Fruit fly (Drosophila melanogaster) whole organism, embryonic: Measurements from ENCODE around the gene Wsck.

Source experiments
- BEAF-32 ChIP-seq: fragments of 200-800 bp; sonication (Bioruptor generic); optimal IDR thresholded peaks from 3 replicates; lab custom pipeline; 2017; ENCODE audit warnings: missing biosample characterization, missing genetic modification characterization, mild to moderate bottlenecking, moderate library complexity, missing genetic modification reagents
- CG11085 ChIP-seq: fragments of 200-800 bp; sonication (Bioruptor generic); IDR thresholded peaks from 2 replicates; pipeline ENCODE4 v1.3.6; 2022; ENCODE audit warnings: missing biosample characterization, missing genetic modification characterization
- CG11504 ChIP-seq: fragments of 200-800 bp; sonication (Bioruptor generic); optimal IDR thresholded peaks from 3 replicates; lab custom pipeline; 2019; ENCODE audit warnings: missing biosample characterization, mild to moderate bottlenecking, missing genetic modification characterization, moderate library complexity
- CG12155 ChIP-seq: fragments of 200-800 bp; sonication (Bioruptor generic); optimal IDR thresholded peaks from 3 replicates; lab custom pipeline; 2016; ENCODE audit warnings: missing biosample characterization, missing genetic modification characterization
- CG30403 ChIP-seq: fragments of 200-800 bp; sonication (Bioruptor generic); optimal IDR thresholded peaks from 3 replicates; lab custom pipeline; 2016; ENCODE audit warnings: missing biosample characterization, missing genetic modification characterization
- CG31441 ChIP-seq: fragments of 200-800 bp; sonication (Bioruptor generic); IDR thresholded peaks from 2 replicates; pipeline ENCODE4 v1.3.6; 2022; ENCODE audit warnings: missing biosample characterization, missing genetic modification characterization
- CG33213 ChIP-seq: fragments of 200-800 bp; sonication (Bioruptor generic); optimal IDR thresholded peaks from 3 replicates; lab custom pipeline; 2016; ENCODE audit warnings: missing biosample characterization, missing genetic modification characterization
- CG34422 ChIP-seq: fragments of 200-800 bp; sonication (Bioruptor generic); IDR thresholded peaks from 3 replicates; pipeline ENCODE4 v1.3.6; 2022; ENCODE audit warnings: missing biosample characterization, missing genetic modification characterization
- CG3726 ChIP-seq: fragments of 200-800 bp; sonication (Bioruptor generic); IDR thresholded peaks from 3 replicates; pipeline ENCODE4, ENCODE4 v1.3.6; 2022; ENCODE audit warnings: missing biosample characterization, missing genetic modification characterization
- CG4282 ChIP-seq: fragments of 200-800 bp; sonication (Bioruptor generic); optimal IDR thresholded peaks from 2 replicates; lab custom pipeline; 2016; ENCODE audit warnings: missing biosample characterization, missing genetic modification characterization
- CG4404 ChIP-seq: fragments of 200-800 bp; sonication (Bioruptor generic); IDR thresholded peaks from 2 replicates; pipeline ENCODE4 v1.3.6; 2022; ENCODE audit warnings: missing biosample characterization, missing genetic modification characterization
- CG5245 ChIP-seq: fragments of 200-800 bp; sonication (Bioruptor generic); optimal IDR thresholded peaks from 3 replicates; lab custom pipeline; 2016; ENCODE audit warnings: missing biosample characterization, missing genetic modification characterization
- CG6791 ChIP-seq: fragments of 200-800 bp; sonication (Bioruptor generic); IDR thresholded peaks from 3 replicates; pipeline ENCODE4 v1.3.6; 2022; ENCODE audit warnings: missing biosample characterization, missing genetic modification characterization; ENCODE audit not compliant: partially characterized antibody
- CG7271 ChIP-seq: fragments of 200-800 bp; sonication (Bioruptor generic); optimal IDR thresholded peaks from 2 replicates; lab custom pipeline; 2018; ENCODE audit warnings: missing biosample characterization, mild to moderate bottlenecking, missing genetic modification characterization, moderate library complexity
- CG7372 ChIP-seq: fragments of 200-800 bp; sonication (Bioruptor generic); IDR thresholded peaks from 2 replicates; pipeline ENCODE4 v1.3.6; 2022; ENCODE audit warnings: missing biosample characterization, missing genetic modification characterization
- CG9932 ChIP-seq: fragments of 200-800 bp; sonication (Bioruptor generic); IDR thresholded peaks from 2 replicates; pipeline ENCODE4 v1.3.6; 2022; ENCODE audit warnings: missing biosample characterization, missing genetic modification characterization
- D19B ChIP-seq: fragments of 200-800 bp; sonication (Bioruptor generic); optimal IDR thresholded peaks from 2 replicates; lab custom pipeline; 2017; ENCODE audit warnings: missing biosample characterization, mild to moderate bottlenecking, missing genetic modification characterization
- Dll ChIP-seq: fragments of 200-800 bp; sonication (Bioruptor generic); IDR thresholded peaks from 4 replicates; pipeline ENCODE4 v1.3.6; 2022; ENCODE audit warnings: missing biosample characterization, missing genetic modification characterization; ENCODE audit not compliant: partially characterized antibody
- Elba2 ChIP-seq: fragments of 200-800 bp; sonication (Bioruptor generic); optimal IDR thresholded peaks from 3 replicates; lab custom pipeline; 2016; ENCODE audit warnings: missing biosample characterization, missing genetic modification characterization
- Fer1 ChIP-seq: fragments of 200-800 bp; sonication (Bioruptor generic); optimal IDR thresholded peaks from 2 replicates; lab custom pipeline; 2017; ENCODE audit warnings: missing biosample characterization, mild to moderate bottlenecking, missing genetic modification characterization
- H2.0 ChIP-seq: fragments of 200-800 bp; sonication (Bioruptor generic); IDR thresholded peaks from 2 replicates; pipeline ENCODE4 v1.3.6; 2022; ENCODE audit warnings: missing biosample characterization, missing genetic modification characterization
- HLH4C ChIP-seq: fragments of 200-800 bp; sonication (Bioruptor generic); IDR thresholded peaks from 3 replicates; pipeline ENCODE4 v1.3.6; 2022; ENCODE audit warnings: missing biosample characterization, missing genetic modification characterization; ENCODE audit not compliant: partially characterized antibody
- Hr39 ChIP-seq: fragments of >200 bp; optimal IDR thresholded peaks from 2 replicates; lab custom pipeline; 2017
- Kr ChIP-seq: fragments of 200-800 bp; sonication (Bioruptor generic); optimal IDR thresholded peaks from 2 replicates; lab custom pipeline; 2017; ENCODE audit warnings: missing biosample characterization, mild to moderate bottlenecking, missing genetic modification characterization
- MESR4 ChIP-seq: fragments of 200-800 bp; sonication (Bioruptor generic); optimal IDR thresholded peaks from 2 replicates; lab custom pipeline; 2018; ENCODE audit warnings: missing biosample characterization, mild to moderate bottlenecking, missing genetic modification characterization, moderate library complexity
- Max ChIP-seq: fragments of 200-800 bp; sonication (Bioruptor generic); optimal IDR thresholded peaks from 2 replicates; lab custom pipeline; 2016; ENCODE audit warnings: missing biosample characterization, mild to moderate bottlenecking, missing genetic modification characterization
- NfI ChIP-seq: fragments of 200-800 bp; sonication (Bioruptor generic); optimal IDR thresholded peaks from 3 replicates; lab custom pipeline; 2018; ENCODE audit warnings: missing biosample characterization, mild to moderate bottlenecking, missing genetic modification characterization, moderate library complexity
- Pdp1 ChIP-seq, 2 experiments: fragments of 200-800 bp; sonication (Bioruptor generic); optimal IDR thresholded peaks; 3 replicates each; lab custom pipeline; 2016; ENCODE audit warnings: missing biosample characterization in 2 of 2, missing genetic modification characterization in 2 of 2, mild to moderate bottlenecking in 1 of 2, moderate library complexity in 1 of 2
- Sry-δ ChIP-seq: fragments of 200-800 bp; sonication (Bioruptor generic); optimal IDR thresholded peaks from 2 replicates; lab custom pipeline; 2016; ENCODE audit warnings: missing biosample characterization, missing genetic modification characterization
- Taf1 ChIP-seq: fragments of 200-800 bp; sonication (Bioruptor generic); IDR thresholded peaks from 2 replicates; pipeline ENCODE4 v1.3.6; 2022; ENCODE audit warnings: missing biosample characterization, missing genetic modification characterization
- Xbp1 ChIP-seq: fragments of 200-800 bp; sonication (Bioruptor generic); optimal IDR thresholded peaks from 3 replicates; lab custom pipeline; 2016; ENCODE audit warnings: missing biosample characterization, mild to moderate bottlenecking, missing genetic modification characterization
- al ChIP-seq: fragments of 200-800 bp; sonication (Bioruptor generic); IDR thresholded peaks from 2 replicates; pipeline ENCODE4 v1.3.6; 2022; ENCODE audit warnings: missing biosample characterization, missing genetic modification characterization
- br ChIP-seq: fragments of >200 bp; optimal IDR thresholded peaks from 2 replicates; lab custom pipeline; 2017
- bsh ChIP-seq, 2 experiments: fragments of 200-800 bp; sonication (Bioruptor generic); optimal IDR thresholded peaks; 2 replicates each; lab custom pipeline; 2017 to 2018; ENCODE audit warnings: mild to moderate bottlenecking in 2 of 2, missing biosample characterization in 2 of 2, missing genetic modification characterization in 2 of 2, moderate library complexity in 1 of 2
- cg ChIP-seq: fragments of 200-800 bp; sonication (Bioruptor generic); optimal IDR thresholded peaks from 3 replicates; lab custom pipeline; 2019; ENCODE audit warnings: missing biosample characterization, mild to moderate bottlenecking, missing genetic modification characterization, moderate library complexity
- chinmo ChIP-seq: fragments of 200-800 bp; sonication (Bioruptor generic); IDR thresholded peaks from 4 replicates; pipeline ENCODE4 v1.3.6; 2022; ENCODE audit warnings: missing biosample characterization, missing genetic modification characterization; ENCODE audit not compliant: partially characterized antibody
- chn ChIP-seq: fragments of 200-800 bp; sonication (Bioruptor generic); optimal IDR thresholded peaks from 2 replicates; lab custom pipeline; 2016; ENCODE audit warnings: missing biosample characterization, missing genetic modification characterization
- corto ChIP-seq: fragments of 200-800 bp; sonication (Bioruptor generic); optimal IDR thresholded peaks from 2 replicates; lab custom pipeline; 2016; ENCODE audit warnings: missing biosample characterization, mild to moderate bottlenecking, missing genetic modification characterization, moderate library complexity
- crc ChIP-seq: fragments of 200-800 bp; sonication (Bioruptor generic); optimal IDR thresholded peaks from 2 replicates; lab custom pipeline; 2016; ENCODE audit warnings: missing biosample characterization, missing genetic modification characterization
- dysf ChIP-seq: fragments of 200-800 bp; sonication (Bioruptor generic); IDR thresholded peaks from 3 replicates; pipeline ENCODE4 v1.3.6; 2022; ENCODE audit warnings: missing biosample characterization, missing genetic modification characterization
- esg ChIP-seq: fragments of 200-800 bp; sonication (Bioruptor generic); conservative IDR thresholded peaks from 2 replicates; pipeline ENCODE4 v1.3.6; 2022; ENCODE audit warnings: missing biosample characterization, missing genetic modification characterization
- gce ChIP-seq: fragments of 200-800 bp; sonication (Bioruptor generic); IDR thresholded peaks from 3 replicates; pipeline ENCODE4 v1.3.6; 2022; ENCODE audit warnings: missing biosample characterization, missing genetic modification characterization
- gsb ChIP-seq: fragments of 200-800 bp; sonication (Bioruptor generic); IDR thresholded peaks from 2 replicates; pipeline ENCODE4 v1.3.6; 2022; ENCODE audit warnings: missing biosample characterization, missing genetic modification characterization
- hb ChIP-seq: fragments of 200-800 bp; sonication (Bioruptor generic); IDR thresholded peaks from 3 replicates; pipeline ENCODE4 v1.3.6; 2022; ENCODE audit warnings: missing biosample characterization, missing genetic modification characterization; ENCODE audit not compliant: partially characterized antibody
- hbn ChIP-seq: fragments of 200-800 bp; sonication (Bioruptor generic); IDR thresholded peaks from 2 replicates; pipeline ENCODE4 v1.3.6; 2022; ENCODE audit warnings: missing biosample characterization, missing genetic modification characterization; ENCODE audit not compliant: partially characterized antibody
- maf-S ChIP-seq: fragments of 200-800 bp; sonication (Bioruptor generic); optimal IDR thresholded peaks from 2 replicates; lab custom pipeline; 2016; ENCODE audit warnings: missing biosample characterization, missing genetic modification characterization
- phol ChIP-seq: fragments of 200-800 bp; sonication (Bioruptor generic); optimal IDR thresholded peaks from 3 replicates; lab custom pipeline; 2018; ENCODE audit warnings: missing biosample characterization, mild to moderate bottlenecking, missing genetic modification characterization, moderate library complexity
- scrt ChIP-seq: fragments of 200-800 bp; sonication (Bioruptor generic); optimal IDR thresholded peaks from 2 replicates; lab custom pipeline; 2018; ENCODE audit warnings: missing biosample characterization, mild to moderate bottlenecking, missing genetic modification characterization, moderate library complexity
- stwl ChIP-seq: fragments of 200-800 bp; sonication (Bioruptor generic); optimal IDR thresholded peaks from 3 replicates; lab custom pipeline; 2018; ENCODE audit warnings: missing biosample characterization, mild to moderate bottlenecking, missing genetic modification characterization, moderate library complexity
- tio ChIP-seq: fragments of 200-800 bp; sonication (Bioruptor generic); optimal IDR thresholded peaks from 2 replicates; lab custom pipeline; 2017; ENCODE audit warnings: missing biosample characterization, missing genetic modification characterization, inconsistent platforms
- usp ChIP-seq: fragments of >200 bp; optimal IDR thresholded peaks from 2 replicates; lab custom pipeline; 2017; ENCODE audit warnings: missing biosample characterization, missing genetic modification characterization

Gene Wsck

DNA sequence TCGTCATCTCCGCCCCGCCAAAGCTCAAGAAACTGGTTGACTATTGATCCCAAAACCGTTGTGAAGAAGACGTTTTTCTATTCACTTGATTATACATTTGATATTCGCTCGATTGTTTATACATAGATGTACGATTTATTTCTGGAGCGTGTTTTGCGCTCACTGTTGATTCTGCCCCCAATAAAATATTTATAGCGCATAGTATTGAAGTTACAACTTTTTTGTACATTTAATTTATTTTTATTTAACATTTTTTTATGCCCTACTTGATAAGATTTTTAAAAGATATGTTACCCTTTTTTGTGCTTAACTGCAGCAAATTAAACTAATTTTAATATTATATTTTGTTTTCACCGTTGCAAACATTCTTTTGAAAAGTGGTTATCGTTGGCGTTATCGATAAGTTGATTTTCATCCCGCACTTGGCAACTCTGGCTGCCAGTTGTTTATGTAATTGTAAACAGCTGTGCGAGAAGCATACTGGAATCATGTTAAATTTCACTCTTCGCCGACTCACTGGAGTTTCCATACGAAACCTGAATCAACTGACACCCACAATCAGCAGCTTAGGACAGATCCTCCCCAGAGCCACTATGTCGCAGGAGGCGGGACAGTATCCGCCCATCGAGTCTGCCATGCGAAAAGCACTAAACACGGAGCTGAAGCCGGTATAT is 29.4 kb upstream of the Wsck start, which contains the start of gene CG31126 (continued):
- TF ChIP-seq Sry-δ (peak; percentile 29), BEAF-32 (GFP tag; lab: Kevin White, UChicago) (peak; percentile 48), CG3726 (no peak), phol (no peak), CG4282 (no peak), Max (GFP tag; lab: Kevin White, UChicago) (no peak), H2.0 (no peak), Elba2 (GFP tag; lab: Kevin White, UChicago) (no peak), CG34422 (GFP tag; lab: Robert Waterston, UW) (peak; percentile 64; the same call in 1 of the 3 replicates), hbn (GFP tag; lab: Robert Waterston, UW) (peak; percentile 65), HLH4C (GFP tag; lab: Robert Waterston, UW) (peak; percentile 55; the same call in 1 of the 3 replicates), bsh (GFP tag; optimal IDR thresholded peaks at IDR 0.05; lab: Kevin White, UChicago) (no peak), scrt (GFP tag; lab: Kevin White, UChicago) (no peak), CG5245 (no peak), NfI (GFP tag; lab: Kevin White, UChicago) (no peak), stwl (tag; lab: Kevin White, UChicago) (peak; percentile 94), CG4404 (GFP tag; lab: Robert Waterston, UW) (no peak), Kr (GFP tag; lab: Kevin White, UChicago) (no peak), corto (GFP tag; lab: Kevin White, UChicago) (no peak), CG9932 (GFP tag; lab: Robert Waterston, UW) (no peak), Dll (GFP tag; lab: Robert Waterston, UW) (peak; percentile 70), MESR4 (GFP tag; lab: Kevin White, UChicago) (peak; percentile 66), D19B (GFP tag; lab: Kevin White, UChicago) (no peak), Hr39 (lab: Kevin White, UChicago) (no peak), CG7372 (GFP tag; lab: Robert Waterston, UW) (no peak), CG30403 (no peak), cg (peak; percentile 63), CG11085 (GFP tag; lab: Robert Waterston, UW) (no peak), CG31441 (no peak), Fer1 (GFP tag; lab: Kevin White, UChicago) (peak; percentile 7), chinmo (GFP tag; lab: Robert Waterston, UW) (no peak), al (GFP tag; lab: Robert Waterston, UW) (no peak), CG11504 (tag; lab: Kevin White, UChicago) (no peak), CG12155 (GFP tag; lab: Kevin White, UChicago) (no peak), usp (no peak), crc (GFP tag; lab: Kevin White, UChicago) (no peak), Taf1 (GFP tag; lab: Robert Waterston, UW) (no peak), Pdp1 (GFP tag; optimal IDR thresholded peaks at IDR 0.05; lab: Kevin White, UChicago) (peak in 1 of 2 experiments; percentile 100), maf-S (GFP tag; lab: Kevin White, UChicago) (no peak), CG7271 (tag; lab: Kevin White, UChicago) (no peak), Xbp1 (no peak), hb (GFP tag; lab: Robert Waterston, UW) (no peak), esg (GFP tag; lab: Robert Waterston, UW) (no peak), CG6791 (peak; percentile 33; the same call in 1 of the 3 replicates), dysf (GFP tag; lab: Robert Waterston, UW) (no peak), chn (GFP tag; lab: Kevin White, UChicago) (no peak), gce (GFP tag; lab: Robert Waterston, UW) (no peak), br (lab: Kevin White, UChicago) (no peak), CG33213 (GFP tag; lab: Kevin White, UChicago) (no peak), tio (GFP tag; lab: Kevin White, UChicago) (no peak), gsb (GFP tag; lab: Robert Waterston, UW) (no peak)
